Fruit fly (Drosophila melanogaster): ENCODE measurements around the gene Lgr1.

The Lgr1 gene

dm6 chr3R:17774538-17774937, 49.0 kb downstream of the Lgr1 start:
- no peak for TF ChIP-seq CG9139 (GFP tag; optimal IDR thresholded peaks at IDR 0.05)
- TF ChIP-seq CG4318 (GFP tag; optimal IDR thresholded peaks at IDR 0.05) = peak; percentile 4
- peak; percentile 27 for TF ChIP-seq CG10631 (GFP tag; optimal IDR thresholded peaks at IDR 0.05)
- TF ChIP-seq acj6 (GFP tag; optimal IDR thresholded peaks at IDR 0.05) = peak; percentile 4
- peak; percentile 32 for TF ChIP-seq CG3919 (GFP tag; optimal IDR thresholded peaks at IDR 0.05)
- TF ChIP-seq CG7368 (GFP tag; optimal IDR thresholded peaks at IDR 0.05) = no peak
- TF ChIP-seq Gug (GFP tag; IDR thresholded peaks at IDR 0.05) = no peak
- TF ChIP-seq dac (GFP tag; optimal IDR thresholded peaks at IDR 0.05) = no peak
- peak; percentile 9 for TF ChIP-seq OdsH (GFP tag; optimal IDR thresholded peaks at IDR 0.05)
- TF ChIP-seq CG34406 (GFP tag; optimal IDR thresholded peaks at IDR 0.05) = no peak
- TF ChIP-seq Eip78C (GFP tag) = peak; percentile 38
- peak; percentile 14 for TF ChIP-seq achi (GFP tag; optimal IDR thresholded peaks at IDR 0.05)
- no peak for TF ChIP-seq CG1621 (tag; optimal IDR thresholded peaks at IDR 0.05)
- no peak for TF ChIP-seq cyc (GFP tag; optimal IDR thresholded peaks at IDR 0.05)
- TF ChIP-seq CG15336 (GFP tag; IDR thresholded peaks at IDR 0.05) = peak; percentile 28; the same call in 1 of the 2 replicates
- TF ChIP-seq Hr4 (GFP tag; optimal IDR thresholded peaks at IDR 0.05) = no peak
- no peak for TF ChIP-seq Met (GFP tag; optimal IDR thresholded peaks at IDR 0.05)
- peak; percentile 3 for TF ChIP-seq Eip75B (GFP tag; optimal IDR thresholded peaks at IDR 0.05)
- TF ChIP-seq CG10669 (GFP tag; optimal IDR thresholded peaks at IDR 0.05) = peak; percentile 23
- peak; percentile 47 for TF ChIP-seq CG32006 (GFP tag; optimal IDR thresholded peaks at IDR 0.05)

- TF ChIP-seq CG7368 (GFP tag; optimal IDR thresholded peaks at IDR 0.05) (no peak), CG6163 (GFP tag; IDR thresholded peaks at IDR 0.05) (0 out of 3 replicates have a peak, but pooled peaks have one; percentile 25)
Measured at dm6 chr3R:17776104-17776589, 50.6 kb downstream of the Lgr1 start.

DNA sequence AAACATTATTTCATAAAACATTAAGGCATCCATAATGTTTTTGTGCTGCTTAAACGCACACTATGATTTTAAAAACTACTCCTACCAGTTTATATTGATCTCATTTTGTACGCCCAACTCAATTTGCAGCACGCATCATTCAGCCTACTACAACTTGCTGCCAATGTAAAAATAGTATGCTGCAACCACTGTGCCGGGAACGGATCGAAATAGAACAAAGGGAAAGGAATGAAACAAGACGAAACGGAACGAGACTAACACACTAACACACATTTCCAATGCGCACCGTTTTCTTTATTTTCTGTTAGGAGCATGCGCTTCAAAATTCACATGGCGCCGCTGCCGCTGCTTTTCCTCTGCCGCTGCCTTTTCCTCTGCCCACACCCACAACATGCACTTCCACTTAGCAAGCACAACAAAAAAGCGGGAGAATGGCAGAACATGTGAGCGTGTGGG, 51.4 kb downstream of the Lgr1 start:
- TF ChIP-seq Eip75B (GFP tag; optimal IDR thresholded peaks at IDR 0.05) (no peak), salr (GFP tag; optimal IDR thresholded peaks at IDR 0.05) (no peak), svp (GFP tag) (peak; percentile 41), Hr4 (GFP tag; optimal IDR thresholded peaks at IDR 0.05) (peak; percentile 24), Eip78C (GFP tag) (peak; percentile 57), Ets96B (tag; optimal IDR thresholded peaks at IDR 0.05) (no peak), CG10631 (GFP tag; optimal IDR thresholded peaks at IDR 0.05) (peak; percentile 2), fd59A (GFP tag; optimal IDR thresholded peaks at IDR 0.05) (no peak), CG8319 (GFP tag; optimal IDR thresholded peaks at IDR 0.05) (no peak), CG32006 (GFP tag; optimal IDR thresholded peaks at IDR 0.05) (peak; percentile 29), CG6163 (GFP tag; IDR thresholded peaks at IDR 0.05) (0 out of 3 replicates have a peak, but pooled peaks have one; percentile 32)

DNA sequence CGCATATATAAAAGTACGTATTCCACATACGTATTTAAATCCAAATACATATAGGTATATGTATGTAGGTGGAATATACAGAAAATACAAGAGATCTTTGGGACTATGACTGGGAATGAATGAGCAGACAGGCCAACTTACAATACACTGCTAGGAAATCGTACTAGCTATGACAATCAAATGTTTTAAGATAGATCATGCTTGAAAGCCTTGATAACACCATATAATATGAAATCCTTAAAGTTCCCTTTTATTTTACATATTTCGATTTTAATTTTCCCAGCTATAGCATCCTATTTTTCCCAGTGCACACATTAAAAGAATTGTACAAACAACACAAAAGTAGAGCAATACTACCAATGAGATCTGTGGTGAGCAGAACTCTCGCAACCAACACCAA, 55.8 kb downstream of the Lgr1 start:
- TF ChIP-seq CG34406 (GFP tag; optimal IDR thresholded peaks at IDR 0.05) (peak; percentile 3), CG11902 (GFP tag; optimal IDR thresholded peaks at IDR 0.05) (peak; percentile 21), CG15336 (GFP tag; IDR thresholded peaks at IDR 0.05) (peak; percentile 81), Met (GFP tag; optimal IDR thresholded peaks at IDR 0.05) (no peak), dac (GFP tag; optimal IDR thresholded peaks at IDR 0.05) (no peak), Eip93F (GFP tag; optimal IDR thresholded peaks at IDR 0.05) (no peak), CG10669 (GFP tag; optimal IDR thresholded peaks at IDR 0.05) (peak; percentile 31), spab (GFP tag; optimal IDR thresholded peaks at IDR 0.05) (peak; percentile 7), Sox14 (GFP tag; optimal IDR thresholded peaks at IDR 0.05) (peak; percentile 10), Ets96B (tag; optimal IDR thresholded peaks at IDR 0.05) (peak; percentile 41), Smox (GFP tag; optimal IDR thresholded peaks at IDR 0.05) (no peak), Sox15 (GFP tag; optimal IDR thresholded peaks at IDR 0.05) (no peak), vri (GFP tag; optimal IDR thresholded peaks at IDR 0.05) (no peak), CG4318 (GFP tag; optimal IDR thresholded peaks at IDR 0.05) (peak; percentile 9), acj6 (GFP tag; optimal IDR thresholded peaks at IDR 0.05) (peak; percentile 41), net (GFP tag; optimal IDR thresholded peaks at IDR 0.05) (peak; percentile 34), Eip75B (GFP tag; optimal IDR thresholded peaks at IDR 0.05) (peak; percentile 60), dsx (GFP tag; optimal IDR thresholded peaks at IDR 0.05; ENCODE audit: poor library complexity, severe bottlenecking) (peak; percentile 24), CG3032 (tag; optimal IDR thresholded peaks at IDR 0.05) (peak; percentile 60), cyc (GFP tag; optimal IDR thresholded peaks at IDR 0.05) (no peak), Gug (GFP tag; IDR thresholded peaks at IDR 0.05) (peak; percentile 82), CG6163 (GFP tag; IDR thresholded peaks at IDR 0.05) (peak; percentile 82), CG6808 (GFP tag; optimal IDR thresholded peaks at IDR 0.05) (no peak), CG32006 (GFP tag; optimal IDR thresholded peaks at IDR 0.05) (peak; percentile 56), Eip78C (GFP tag) (peak; percentile 90), pdm3 (GFP tag; optimal IDR thresholded peaks at IDR 0.05) (peak; percentile 51), Sox102F (GFP tag; optimal IDR thresholded peaks at IDR 0.05) (no peak), CG1621 (tag; optimal IDR thresholded peaks at IDR 0.05) (no peak), Blimp-1 (GFP tag; optimal IDR thresholded peaks at IDR 0.05) (no peak), Ets21C (GFP tag; optimal IDR thresholded peaks at IDR 0.05) (no peak), Hr38 (GFP tag; optimal IDR thresholded peaks at IDR 0.05) (no peak), Hr39 (GFP tag; optimal IDR thresholded peaks at IDR 0.05) (peak; percentile 37)
